Fruit fly (Drosophila melanogaster) whole organism, embryonic: ENCODE measurements around the gene RpS17.

ENCODE experiments used
- Adf1 ChIP-seq: fragments of 200-800 bp; sonication (Bioruptor generic); IDR thresholded peaks from 2 replicates; pipeline ENCODE4 v1.3.6; 2022; ENCODE audit warnings: missing biosample characterization, missing genetic modification characterization
- Bgb ChIP-seq: fragments of 200-800 bp; sonication (Bioruptor generic); IDR thresholded peaks from 2 replicates; pipeline ENCODE4 v1.3.6; 2022; ENCODE audit warnings: missing biosample characterization, missing genetic modification characterization; ENCODE audit not compliant: partially characterized antibody
- CG10267 ChIP-seq: fragments of 200-800 bp; sonication (Bioruptor generic); optimal IDR thresholded peaks from 2 replicates; lab custom pipeline; 2018; ENCODE audit warnings: missing biosample characterization, mild to moderate bottlenecking, missing genetic modification characterization, moderate library complexity
- CG10979 ChIP-seq: fragments of 200-800 bp; sonication (Bioruptor generic); optimal IDR thresholded peaks from 2 replicates; lab custom pipeline; 2018; ENCODE audit warnings: missing biosample characterization, mild to moderate bottlenecking, missing genetic modification characterization, moderate library complexity
- CG12071 ChIP-seq: fragments of 200-800 bp; sonication (Bioruptor generic); optimal IDR thresholded peaks from 3 replicates; lab custom pipeline; 2018; ENCODE audit warnings: missing biosample characterization, mild to moderate bottlenecking, missing genetic modification characterization
- CG12299 ChIP-seq: fragments of 200-800 bp; sonication (Bioruptor generic); optimal IDR thresholded peaks from 2 replicates; lab custom pipeline; 2018; ENCODE audit warnings: missing biosample characterization, mild to moderate bottlenecking, missing genetic modification characterization
- CG1233 ChIP-seq: fragments of 200-800 bp; sonication (Bioruptor generic); optimal IDR thresholded peaks from 4 replicates; lab custom pipeline; 2018; ENCODE audit warnings: missing biosample characterization, mild to moderate bottlenecking, missing genetic modification characterization
- CG12659 ChIP-seq: fragments of 200-800 bp; sonication (Bioruptor generic); optimal IDR thresholded peaks from 3 replicates; lab custom pipeline; 2017; ENCODE audit warnings: mild to moderate bottlenecking, missing biosample characterization, missing genetic modification reagents, missing genetic modification characterization
- CG14441 ChIP-seq: fragments of 200-800 bp; sonication (Bioruptor generic); IDR thresholded peaks from 2 replicates; pipeline ENCODE4 v1.3.6; 2022; ENCODE audit warnings: missing biosample characterization, missing genetic modification characterization
- CG14965 ChIP-seq: fragments of 200-800 bp; sonication (Bioruptor generic); optimal IDR thresholded peaks from 2 replicates; lab custom pipeline; 2016; ENCODE audit warnings: missing biosample characterization, missing genetic modification characterization, borderline replicate concordance
- CG17186 ChIP-seq: fragments of 200-800 bp; sonication (Bioruptor generic); optimal IDR thresholded peaks from 3 replicates; lab custom pipeline; 2017; ENCODE audit warnings: missing biosample characterization, missing genetic modification reagents, missing genetic modification characterization
- CG30020 ChIP-seq: fragments of 200-800 bp; optimal IDR thresholded peaks from 2 replicates; lab custom pipeline; 2019; ENCODE audit warnings: missing biosample characterization, mild to moderate bottlenecking, missing genetic modification characterization, moderate library complexity
- CG34376 ChIP-seq: fragments of 200-800 bp; sonication (Bioruptor generic); optimal IDR thresholded peaks from 2 replicates; lab custom pipeline; 2018; ENCODE audit warnings: missing biosample characterization, mild to moderate bottlenecking, missing genetic modification characterization
- CG4360 ChIP-seq: fragments of 200-800 bp; sonication (Bioruptor generic); IDR thresholded peaks from 2 replicates; pipeline ENCODE4 v1.3.6; 2022; ENCODE audit warnings: missing biosample characterization, missing genetic modification characterization
- CG4424 ChIP-seq: fragments of 200-800 bp; sonication (Bioruptor generic); optimal IDR thresholded peaks from 3 replicates; lab custom pipeline; 2016; ENCODE audit warnings: missing biosample characterization, missing genetic modification characterization
- CG4707 ChIP-seq: fragments of 200-800 bp; sonication (Bioruptor generic); optimal IDR thresholded peaks from 2 replicates; lab custom pipeline; 2018; ENCODE audit warnings: missing biosample characterization, mild to moderate bottlenecking, missing genetic modification characterization, moderate library complexity
- CG6689 ChIP-seq: fragments of 200-800 bp; sonication (Bioruptor generic); IDR thresholded peaks from 2 replicates; pipeline ENCODE4 v1.3.6; 2022; ENCODE audit warnings: missing biosample characterization, missing genetic modification characterization
- CG7372 ChIP-seq: fragments of 200-800 bp; sonication (Bioruptor generic); IDR thresholded peaks from 2 replicates; pipeline ENCODE4 v1.3.6; 2022; ENCODE audit warnings: missing biosample characterization, missing genetic modification characterization
- CG7556 ChIP-seq: fragments of 200-800 bp; sonication (Bioruptor generic); optimal IDR thresholded peaks from 2 replicates; lab custom pipeline; 2017; ENCODE audit warnings: missing biosample characterization, mild to moderate bottlenecking, missing genetic modification characterization
- CG7928 ChIP-seq: fragments of 200-800 bp; sonication (Bioruptor generic); optimal IDR thresholded peaks from 2 replicates; lab custom pipeline; 2017; ENCODE audit warnings: missing biosample characterization, mild to moderate bottlenecking, missing genetic modification characterization
- D ChIP-seq, 2 experiments: fragments of 200-800 bp in 1 of 2; fragments of >200 bp in 1 of 2; sonication (Bioruptor generic) in 1 of 2; optimal IDR thresholded peaks; 2 replicates in 1 of 2; 3 replicates in 1 of 2; lab custom pipeline; 2017; ENCODE audit warnings: mild to moderate bottlenecking in 1 of 2, missing biosample characterization in 1 of 2, missing genetic modification characterization in 1 of 2, missing genetic modification reagents in 1 of 2
- D19B ChIP-seq: fragments of 200-800 bp; sonication (Bioruptor generic); optimal IDR thresholded peaks from 2 replicates; lab custom pipeline; 2017; ENCODE audit warnings: missing biosample characterization, mild to moderate bottlenecking, missing genetic modification characterization
- Deaf1 ChIP-seq: fragments of 200-800 bp; optimal IDR thresholded peaks from 3 replicates; lab custom pipeline; 2019; ENCODE audit warnings: missing biosample characterization, mild to moderate bottlenecking, missing genetic modification characterization, moderate library complexity
- ERR ChIP-seq: fragments of 200-800 bp; sonication (Bioruptor generic); optimal IDR thresholded peaks from 2 replicates; lab custom pipeline; 2016; ENCODE audit warnings: missing biosample characterization, missing genetic modification characterization
- Fer1 ChIP-seq: fragments of 200-800 bp; sonication (Bioruptor generic); optimal IDR thresholded peaks from 2 replicates; lab custom pipeline; 2017; ENCODE audit warnings: missing biosample characterization, mild to moderate bottlenecking, missing genetic modification characterization
- Gug ChIP-seq: fragments of 200-800 bp; sonication (Bioruptor generic); IDR thresholded peaks from 4 replicates; pipeline ENCODE4 v1.3.6; 2022; ENCODE audit warnings: missing biosample characterization, missing genetic modification characterization
- Max ChIP-seq: fragments of 200-800 bp; sonication (Bioruptor generic); optimal IDR thresholded peaks from 2 replicates; lab custom pipeline; 2016; ENCODE audit warnings: missing biosample characterization, mild to moderate bottlenecking, missing genetic modification characterization
- Six4 ChIP-seq: fragments of 200-800 bp; sonication (Bioruptor generic); optimal IDR thresholded peaks from 2 replicates; lab custom pipeline; 2016; ENCODE audit warnings: missing biosample characterization, missing genetic modification characterization
- Sox100B ChIP-seq: fragments of 200-800 bp; sonication (Bioruptor generic); optimal IDR thresholded peaks from 3 replicates; lab custom pipeline; 2018; ENCODE audit warnings: missing biosample characterization, mild to moderate bottlenecking, missing genetic modification characterization
- Usf ChIP-seq: fragments of 200-800 bp; sonication (Bioruptor generic); optimal IDR thresholded peaks from 2 replicates; lab custom pipeline; 2017; ENCODE audit warnings: missing genotype, missing biosample characterization, missing genetic modification characterization
- Vsx1 ChIP-seq: fragments of 200-800 bp; sonication (Bioruptor generic); optimal IDR thresholded peaks from 2 replicates; lab custom pipeline; 2017; ENCODE audit warnings: missing biosample characterization, mild to moderate bottlenecking, missing genetic modification characterization, missing genetic modification reagents
- ab ChIP-seq: fragments of 200-800 bp; sonication (Bioruptor generic); optimal IDR thresholded peaks from 2 replicates; lab custom pipeline; 2016; ENCODE audit warnings: missing biosample characterization, missing genetic modification characterization
- amos ChIP-seq: fragments of 200-800 bp; sonication (Bioruptor generic); IDR thresholded peaks from 2 replicates; pipeline ENCODE4 v1.3.6; 2022; ENCODE audit warnings: missing biosample characterization, missing genetic modification characterization; ENCODE audit not compliant: partially characterized antibody
- caup ChIP-seq: fragments of 200-800 bp; sonication (Bioruptor generic); optimal IDR thresholded peaks from 3 replicates; lab custom pipeline; 2017; ENCODE audit warnings: missing biosample characterization, mild to moderate bottlenecking, missing genetic modification characterization, moderate library complexity; ENCODE audit not compliant: severe bottlenecking
- crp ChIP-seq, 2 experiments: fragments of 200-800 bp; sonication (Bioruptor generic); optimal IDR thresholded peaks; 2 replicates in 1 of 2; 3 replicates in 1 of 2; lab custom pipeline; 2017; ENCODE audit warnings: missing biosample characterization in 2 of 2, missing genetic modification characterization in 2 of 2, mild to moderate bottlenecking in 1 of 2, moderate library complexity in 1 of 2
- dan ChIP-seq: fragments of 200-800 bp; sonication (Bioruptor generic); IDR thresholded peaks from 2 replicates; pipeline ENCODE4 v1.3.6; 2022; ENCODE audit warnings: missing biosample characterization, missing genetic modification characterization
- dati ChIP-seq: fragments of 200-800 bp; sonication (Bioruptor generic); IDR thresholded peaks from 2 replicates; pipeline ENCODE4 v1.3.6; 2022; ENCODE audit warnings: missing biosample characterization, missing genetic modification characterization
- ewg ChIP-seq: fragments of 200-800 bp; sonication (Bioruptor generic); optimal IDR thresholded peaks from 3 replicates; lab custom pipeline; 2017; ENCODE audit warnings: mild to moderate bottlenecking, missing biosample characterization, missing genetic modification reagents, missing genetic modification characterization
- grn ChIP-seq: fragments of 200-800 bp; sonication (Bioruptor generic); optimal IDR thresholded peaks from 3 replicates; lab custom pipeline; 2017; ENCODE audit warnings: missing biosample characterization, missing genetic modification characterization
- ham ChIP-seq: fragments of 200-800 bp; sonication (Bioruptor generic); IDR thresholded peaks from 2 replicates; pipeline ENCODE4 v1.3.6; 2022; ENCODE audit warnings: missing biosample characterization, missing genetic modification characterization
- ken ChIP-seq: fragments of 200-800 bp; sonication (Bioruptor generic); IDR thresholded peaks from 3 replicates; pipeline ENCODE4 v1.3.6; 2022; ENCODE audit warnings: missing biosample characterization, missing genetic modification characterization
- lola ChIP-seq, 3 experiments: fragments of >200 bp in 2 of 3; fragments of 200-800 bp in 1 of 3; sonication (Bioruptor generic) in 1 of 3; optimal IDR thresholded peaks; 2 replicates each; lab custom pipeline; 2017 to 2019; ENCODE audit warnings: missing biosample characterization in 3 of 3, missing genetic modification characterization in 3 of 3, mild to moderate bottlenecking in 1 of 3, moderate library complexity in 1 of 3
- mam ChIP-seq: fragments of 200-800 bp; sonication (Bioruptor generic); optimal IDR thresholded peaks from 3 replicates; lab custom pipeline; 2016; ENCODE audit warnings: missing biosample characterization, missing genetic modification characterization
- oc ChIP-seq: fragments of 200-800 bp; sonication (Bioruptor generic); optimal IDR thresholded peaks from 2 replicates; lab custom pipeline; 2018; ENCODE audit warnings: missing biosample characterization, mild to moderate bottlenecking, missing genetic modification characterization, moderate library complexity
- odd ChIP-seq: fragments of 200-800 bp; sonication (Bioruptor generic); optimal IDR thresholded peaks from 2 replicates; lab custom pipeline; 2017; ENCODE audit warnings: missing biosample characterization, mild to moderate bottlenecking, missing genetic modification characterization
- stwl ChIP-seq: fragments of 200-800 bp; sonication (Bioruptor generic); optimal IDR thresholded peaks from 3 replicates; lab custom pipeline; 2018; ENCODE audit warnings: missing biosample characterization, mild to moderate bottlenecking, missing genetic modification characterization, moderate library complexity
- tll ChIP-seq, 2 experiments: fragments of 200-800 bp in 1 of 2; fragments of >200 bp in 1 of 2; sonication (Bioruptor generic) in 1 of 2; optimal IDR thresholded peaks; 2 replicates each; lab custom pipeline; 2017 to 2019; ENCODE audit warnings: missing biosample characterization in 2 of 2, missing genetic modification characterization in 2 of 2, mild to moderate bottlenecking in 1 of 2, moderate library complexity in 1 of 2
- trh ChIP-seq: fragments of 200-800 bp; sonication (Bioruptor generic); optimal IDR thresholded peaks from 2 replicates; lab custom pipeline; 2016; ENCODE audit warnings: missing biosample characterization, missing genetic modification characterization
- wor ChIP-seq: fragments of 200-800 bp; sonication (Bioruptor generic); IDR thresholded peaks from 2 replicates; pipeline ENCODE4 v1.3.6; 2022; ENCODE audit warnings: missing biosample characterization, missing genetic modification characterization

Gene RpS17

DNA sequence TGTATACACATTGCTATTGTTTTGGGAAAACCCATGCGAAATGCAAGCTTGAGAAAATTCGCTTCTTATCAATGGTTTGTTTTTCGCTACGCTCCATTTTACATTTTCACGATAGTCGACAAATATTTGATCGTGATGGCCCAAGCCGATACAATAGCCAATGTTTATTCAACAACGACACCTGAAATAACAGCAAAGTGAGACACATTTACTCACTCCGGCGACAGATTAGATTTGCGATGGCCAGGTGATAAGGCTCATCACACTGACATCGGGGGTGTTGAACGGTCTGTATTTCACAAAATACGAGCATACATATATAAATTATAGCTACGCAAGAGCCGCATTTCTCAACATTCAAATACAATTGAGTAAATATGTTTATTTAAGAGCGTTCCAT lies 32.5 kb downstream of the RpS17 start (continued):
- no peak for TF ChIP-seq Six4
- peak; percentile 43 for TF ChIP-seq CG7928 (GFP tag; lab: Kevin White, UChicago)
- no peak for TF ChIP-seq Usf (GFP tag; lab: Kevin White, UChicago)
- no peak for TF ChIP-seq CG10267 (tag; lab: Kevin White, UChicago)
- TF ChIP-seq ewg (GFP tag; lab: Kevin White, UChicago): no peak
- no peak for TF ChIP-seq lola (GFP tag; optimal IDR thresholded peaks at IDR 0.05; lab: Kevin White, UChicago)
- peak; percentile 93 for TF ChIP-seq Fer1 (GFP tag; lab: Kevin White, UChicago)
- TF ChIP-seq CG14441 (GFP tag; lab: Robert Waterston, UW): peak; percentile 33; the same call in 1 of the 2 replicates
- peak; percentile 94 for TF ChIP-seq CG12071 (GFP tag; lab: Kevin White, UChicago)
- TF ChIP-seq CG12299 (tag; lab: Kevin White, UChicago): peak; percentile 80
- peak; percentile 38 for TF ChIP-seq CG17186 (GFP tag; lab: Kevin White, UChicago)
- TF ChIP-seq Deaf1 (tag; lab: Kevin White, UChicago): peak; percentile 2
- TF ChIP-seq mam (GFP tag; lab: Kevin White, UChicago): peak; percentile 68
- peak; percentile 59 for TF ChIP-seq D19B
- TF ChIP-seq ken: no peak
- TF ChIP-seq dan (GFP tag; lab: Robert Waterston, UW): no peak
- TF ChIP-seq wor: no peak
- no peak for TF ChIP-seq Gug (GFP tag; lab: Robert Waterston, UW)
- peak; percentile 31; the same call in 1 of the 2 replicates for TF ChIP-seq ham
- TF ChIP-seq CG30020 (tag; lab: Kevin White, UChicago): no peak
- TF ChIP-seq CG7372: no peak
- peak; percentile 20 for TF ChIP-seq CG12659 (GFP tag; lab: Kevin White, UChicago)
- TF ChIP-seq ab (GFP tag; lab: Kevin White, UChicago): no peak
- TF ChIP-seq CG4424 (GFP tag; lab: Kevin White, UChicago): peak; percentile 24
- TF ChIP-seq oc (tag; lab: Kevin White, UChicago): no peak
- TF ChIP-seq crp (GFP tag; optimal IDR thresholded peaks at IDR 0.05; lab: Kevin White, UChicago): no peak
- TF ChIP-seq CG14965 (GFP tag; lab: Kevin White, UChicago): peak; percentile 42
- peak; percentile 67 for TF ChIP-seq CG7556 (GFP tag; lab: Kevin White, UChicago)
- no peak for TF ChIP-seq stwl
- peak; percentile 73 for TF ChIP-seq Sox100B (GFP tag; lab: Kevin White, UChicago)
- TF ChIP-seq dati: no peak
- TF ChIP-seq odd (GFP tag; lab: Kevin White, UChicago): peak; percentile 47
- peak; percentile 82 for TF ChIP-seq caup (GFP tag; lab: Kevin White, UChicago)
- peak; percentile 49 for TF ChIP-seq ERR (GFP tag; lab: Kevin White, UChicago)
- TF ChIP-seq CG1233 (GFP tag; lab: Kevin White, UChicago): peak; percentile 75
- TF ChIP-seq CG4707 (GFP tag; lab: Kevin White, UChicago): peak; percentile 34
- peak; percentile 94 for TF ChIP-seq grn
- peak; percentile 83 for TF ChIP-seq Vsx1 (GFP tag; lab: Kevin White, UChicago)
- no peak for TF ChIP-seq trh
- no peak for TF ChIP-seq Bgb (GFP tag; lab: Robert Waterston, UW)
- no peak for TF ChIP-seq amos
- TF ChIP-seq Adf1 (GFP tag; lab: Robert Waterston, UW): no peak; the same call in 1 of the 2 replicates
- TF ChIP-seq D (optimal IDR thresholded peaks at IDR 0.05; lab: Kevin White, UChicago): no peak
- TF ChIP-seq D (GFP tag; optimal IDR thresholded peaks at IDR 0.05; lab: Kevin White, UChicago): peak; percentile 48
- no peak for TF ChIP-seq CG6689 (GFP tag; lab: Robert Waterston, UW)
- no peak for TF ChIP-seq tll (GFP tag; optimal IDR thresholded peaks at IDR 0.05; lab: Kevin White, UChicago)
- TF ChIP-seq Max (GFP tag; lab: Kevin White, UChicago): peak; percentile 57
- TF ChIP-seq CG34376 (GFP tag; lab: Kevin White, UChicago): peak; percentile 75
- TF ChIP-seq CG10979 (tag; lab: Kevin White, UChicago): no peak
- TF ChIP-seq CG4360 (GFP tag; lab: Robert Waterston, UW): no peak
